Worm (Caenorhabditis elegans) whole organism, mixed stage, embryonic: Measurements from ENCODE around the gene F49C5.12.

ENCODE experiments used
- M03D4.4 ChIP-seq: sonication (generic microtip); optimal IDR thresholded peaks from 2 replicates; lab custom pipeline; 2017; ENCODE audit warnings: mild to moderate bottlenecking, missing genetic modification characterization, missing compliant biosample characterization
- ces-1 ChIP-seq: fragments of 150-350 bp; optimal IDR thresholded peaks from 2 replicates; lab custom pipeline; 2014; ENCODE audit warnings: missing biosample characterization, missing genetic modification reagents, missing genetic modification characterization
- elt-3 ChIP-seq: fragments of 150-350 bp; optimal IDR thresholded peaks from 2 replicates; lab custom pipeline; 2014; ENCODE audit warnings: missing biosample characterization, missing genetic modification characterization
- hlh-1 ChIP-seq: fragments of 150-350 bp; optimal IDR thresholded peaks from 2 replicates; lab custom pipeline; 2014; ENCODE audit warnings: missing biosample characterization, missing genetic modification reagents, missing genetic modification characterization
- nhr-76 ChIP-seq: sonication (generic microtip); optimal IDR thresholded peaks from 2 replicates; lab custom pipeline; 2017; ENCODE audit warnings: missing biosample characterization, missing genetic modification characterization
- pha-4 ChIP-seq: fragments of 150-350 bp; optimal IDR thresholded peaks from 2 replicates; lab custom pipeline; 2018; ENCODE audit warnings: missing biosample characterization, missing genetic modification reagents, missing genetic modification characterization

Gene F49C5.12

DNA sequence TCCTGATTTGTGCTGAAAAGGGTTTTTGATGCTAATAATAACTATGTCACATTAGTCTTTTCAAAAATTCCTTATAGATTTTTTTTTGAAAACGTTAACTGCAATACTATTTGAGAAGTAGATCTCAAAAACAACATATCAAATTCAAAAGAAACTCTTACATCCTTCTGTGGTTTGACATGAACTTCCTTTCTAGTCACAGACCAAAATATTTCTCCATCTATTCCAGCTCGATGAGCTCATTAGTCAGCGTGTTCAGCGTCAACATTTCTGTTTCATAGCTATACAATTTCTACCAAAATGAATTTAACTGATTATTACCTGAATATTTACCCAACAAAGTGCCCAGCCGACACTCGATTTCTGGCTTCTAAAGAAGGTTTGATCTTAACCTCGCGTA lies 51.5 kb downstream of the F49C5.12 start, which contains the start of gene srh-67:
Gene srh-67, plus strand, starts transcription at position 301 of the 400 bp plus-strand sequence.
- TF ChIP-seq hlh-1 (tag; lab: Kevin White, UChicago) (no peak), nhr-76 (tag; lab: Kevin White, UChicago) (no peak), M03D4.4 (tag; lab: Kevin White, UChicago) (no peak), elt-3 (tag; lab: Kevin White, UChicago) (no peak), pha-4 (tag; lab: Kevin White, UChicago) (no peak), ces-1 (GFP tag; lab: Kevin White, UChicago) (no peak)
